Worm (Caenorhabditis elegans) whole organism, L4 larva: ENCODE results near the gene T05C1.3.

Experiments
- F10B5.3 ChIP-seq: sonication (generic microtip); optimal IDR thresholded peaks from 2 replicates; lab custom pipeline; 2016; ENCODE audit warnings: mild to moderate bottlenecking, missing genetic modification characterization, missing compliant biosample characterization
- F26F4.8 ChIP-seq: fragments of 200-800 bp; sonication (Bioruptor generic); conservative IDR thresholded peaks from 2 replicates; pipeline ENCODE4 v1.3.6; 2022; ENCODE audit warnings: missing genetic modification characterization, missing compliant biosample characterization
- Y105C5A.15 ChIP-seq: fragments of 200-800 bp; sonication (Bioruptor generic); IDR thresholded peaks from 2 replicates; pipeline ENCODE4 v1.3.6; 2022; ENCODE audit warnings: missing genetic modification characterization, missing compliant biosample characterization
- ZK546.5 ChIP-seq, 2 experiments: sonication (generic microtip); optimal IDR thresholded peaks; 2 replicates each; lab custom pipeline; 2017; ENCODE audit warnings: missing biosample characterization in 2 of 2, missing genetic modification characterization in 2 of 2
- aha-1 ChIP-seq: fragments of 150-350 bp; peaks from one replicate; lab custom pipeline; 2014; ENCODE audit warnings: missing biosample characterization, missing genetic modification characterization
- aly-2 ChIP-seq: sonication (generic microtip); optimal IDR thresholded peaks from 2 replicates; lab custom pipeline; 2018; ENCODE audit warnings: missing biosample characterization, missing genetic modification characterization
- ceh-32 ChIP-seq: sonication (generic microtip); optimal IDR thresholded peaks from 2 replicates; lab custom pipeline; 2016; ENCODE audit warnings: mild to moderate bottlenecking, missing genetic modification characterization, missing compliant biosample characterization; ENCODE audit not compliant: poor library complexity
- ceh-62 ChIP-seq: sonication (generic microtip); optimal IDR thresholded peaks from 2 replicates; lab custom pipeline; 2017; ENCODE audit warnings: missing biosample characterization, missing genetic modification characterization
- ctbp-1 ChIP-seq: fragments of 200-800 bp; sonication (Bioruptor generic); IDR thresholded peaks from 2 replicates; pipeline ENCODE4 v1.3.6; 2022; ENCODE audit warnings: missing genetic modification reagents, missing genetic modification characterization, missing compliant biosample characterization
- daf-12 ChIP-seq: fragments of 150-350 bp; optimal IDR thresholded peaks from 2 replicates; lab custom pipeline; 2014; ENCODE audit warnings: missing biosample characterization, missing genetic modification reagents, missing genetic modification characterization
- daf-19 ChIP-seq: fragments of 200-800 bp; sonication (Bioruptor generic); conservative IDR thresholded peaks from 2 replicates; pipeline ENCODE4 v1.3.6; 2022; ENCODE audit warnings: missing genetic modification characterization, missing compliant biosample characterization
- dmd-6 ChIP-seq: fragments of 200-800 bp; sonication (Bioruptor generic); IDR thresholded peaks from 2 replicates; pipeline ENCODE4 v1.3.6; 2022; ENCODE audit warnings: missing genetic modification reagents, missing genetic modification characterization, missing compliant biosample characterization
- dmd-8 ChIP-seq: fragments of 200-800 bp; sonication (Bioruptor generic); IDR thresholded peaks from 2 replicates; pipeline ENCODE4 v1.3.6; 2022; ENCODE audit warnings: missing genetic modification characterization, missing compliant biosample characterization
- dpl-1 ChIP-seq: fragments of 150-350 bp; optimal IDR thresholded peaks from 2 replicates; lab custom pipeline; 2014; ENCODE audit warnings: missing biosample characterization, missing genetic modification reagents, missing genetic modification characterization
- egl-27 ChIP-seq: sonication (generic microtip); optimal IDR thresholded peaks from 3 replicates; lab custom pipeline; 2017; ENCODE audit warnings: missing biosample characterization, missing genetic modification reagents, missing genetic modification characterization
- egl-43 ChIP-seq: fragments of 200-800 bp; sonication (Bioruptor generic); IDR thresholded peaks from 2 replicates; pipeline ENCODE4 v1.3.6; 2022; ENCODE audit warnings: missing genetic modification reagents, missing genetic modification characterization, missing compliant biosample characterization
- fos-1 ChIP-seq: fragments of 150-350 bp; optimal IDR thresholded peaks from 2 replicates; lab custom pipeline; 2014; ENCODE audit warnings: missing biosample characterization, missing genetic modification characterization
- hlh-11 ChIP-seq: fragments of 200-800 bp; sonication (Bioruptor generic); optimal IDR thresholded peaks from 2 replicates; lab custom pipeline; 2018; ENCODE audit warnings: mild to moderate bottlenecking, missing genetic modification characterization, missing compliant biosample characterization
- lim-7 ChIP-seq: fragments of 200-800 bp; sonication (Bioruptor generic); IDR thresholded peaks from 2 replicates; pipeline ENCODE4 v1.3.6; 2022; ENCODE audit warnings: missing genetic modification characterization, missing compliant biosample characterization
- lin-1 ChIP-seq: fragments of 200-800 bp; sonication (Bioruptor generic); IDR thresholded peaks from 2 replicates; pipeline ENCODE4 v1.3.6; 2022; ENCODE audit warnings: missing genetic modification reagents, missing genetic modification characterization, missing compliant biosample characterization
- lir-3 ChIP-seq: sonication (generic microtip); optimal IDR thresholded peaks from 2 replicates; lab custom pipeline; 2016; ENCODE audit warnings: mild to moderate bottlenecking, missing genetic modification characterization, missing compliant biosample characterization
- lsy-2 ChIP-seq, 2 experiments: fragments of 150-350 bp in 1 of 2; sonication (generic microtip) in 1 of 2; optimal IDR thresholded peaks; 2 replicates each; lab custom pipeline; 2014 to 2017; ENCODE audit warnings: missing biosample characterization in 2 of 2, missing genetic modification characterization in 2 of 2
- madf-5 ChIP-seq, 2 experiments: fragments of 200-800 bp; sonication (Bioruptor generic); IDR thresholded peaks; 2 replicates each; pipeline ENCODE4 v1.3.6; 2022; ENCODE audit warnings: missing compliant biosample characterization in 2 of 2, missing genetic modification characterization in 2 of 2
- mdl-1 ChIP-seq, 2 experiments: fragments of 150-350 bp in 1 of 2; sonication (generic microtip) in 1 of 2; optimal IDR thresholded peaks; 2 replicates each; lab custom pipeline; 2014 to 2017; ENCODE audit warnings: missing biosample characterization in 2 of 2, missing genetic modification characterization in 2 of 2
- mep-1 ChIP-seq: fragments of 150-350 bp; sonication (generic microtip); optimal IDR thresholded peaks from 3 replicates; lab custom pipeline; 2014; ENCODE audit warnings: missing biosample characterization, missing genetic modification characterization
- mes-2 ChIP-seq: sonication (generic microtip); optimal IDR thresholded peaks from 2 replicates; lab custom pipeline; 2016; ENCODE audit warnings: missing genotype, mild to moderate bottlenecking, missing genetic modification characterization, missing compliant biosample characterization; ENCODE audit not compliant: poor library complexity, severe bottlenecking
- mxl-2 ChIP-seq: fragments of 200-800 bp; sonication (Bioruptor generic); conservative IDR thresholded peaks from 2 replicates; pipeline ENCODE4 v1.3.6; 2022; ENCODE audit warnings: missing genetic modification reagents, missing genetic modification characterization, missing compliant biosample characterization
- nhr-102 ChIP-seq: sonication (generic microtip); optimal IDR thresholded peaks from 2 replicates; lab custom pipeline; 2016; ENCODE audit warnings: mild to moderate bottlenecking, missing genetic modification characterization, moderate library complexity, missing compliant biosample characterization
- nhr-11 ChIP-seq: fragments of 150-350 bp; optimal IDR thresholded peaks from 2 replicates; lab custom pipeline; 2014; ENCODE audit warnings: missing biosample characterization, missing genetic modification characterization
- nhr-111 ChIP-seq: fragments of 200-800 bp; sonication (Bioruptor generic); optimal IDR thresholded peaks from 2 replicates; lab custom pipeline; 2018; ENCODE audit warnings: mild to moderate bottlenecking, missing genetic modification characterization, missing compliant biosample characterization
- nhr-28 ChIP-seq: fragments of 150-350 bp; optimal IDR thresholded peaks from 2 replicates; lab custom pipeline; 2014; ENCODE audit warnings: missing biosample characterization, missing genetic modification characterization
- nhr-41 ChIP-seq: fragments of 200-800 bp; sonication (Bioruptor generic); IDR thresholded peaks from 2 replicates; pipeline ENCODE4 v1.3.6; 2022; ENCODE audit warnings: missing genetic modification reagents, missing genetic modification characterization, missing compliant biosample characterization
- nhr-48 ChIP-seq: sonication (generic microtip); optimal IDR thresholded peaks from 2 replicates; lab custom pipeline; 2016; ENCODE audit warnings: mild to moderate bottlenecking, missing genetic modification characterization, missing compliant biosample characterization
- nhr-6 ChIP-seq: fragments of 150-350 bp; optimal IDR thresholded peaks from 2 replicates; lab custom pipeline; 2014; ENCODE audit warnings: missing biosample characterization, missing genetic modification characterization
- nhr-76 ChIP-seq: fragments of 150-350 bp; optimal IDR thresholded peaks from 2 replicates; lab custom pipeline; 2014; ENCODE audit warnings: missing biosample characterization, missing genetic modification characterization
- nhr-77 ChIP-seq: fragments of 150-350 bp; optimal IDR thresholded peaks from 2 replicates; lab custom pipeline; 2014; ENCODE audit warnings: missing biosample characterization, missing genetic modification characterization
- php-3 ChIP-seq: fragments of 200-800 bp; sonication (Bioruptor generic); IDR thresholded peaks from 2 replicates; pipeline ENCODE4 v1.3.6; 2022; ENCODE audit warnings: missing genetic modification reagents, missing genetic modification characterization, missing compliant biosample characterization
- pqm-1 ChIP-seq: sonication (generic microtip); optimal IDR thresholded peaks from 2 replicates; lab custom pipeline; 2017; ENCODE audit warnings: missing biosample characterization, missing genetic modification characterization
- rbr-2 ChIP-seq: sonication (generic microtip); optimal IDR thresholded peaks from 2 replicates; lab custom pipeline; 2016; ENCODE audit warnings: missing genotype, missing genetic modification characterization, missing compliant biosample characterization
- saeg-2 ChIP-seq: fragments of 200-800 bp; sonication (Bioruptor generic); IDR thresholded peaks from 2 replicates; pipeline ENCODE4 v1.3.6; 2022; ENCODE audit warnings: missing genetic modification reagents, missing genetic modification characterization, missing compliant biosample characterization
- set-16 ChIP-seq: fragments of 200-800 bp; sonication (Bioruptor generic); IDR thresholded peaks from 2 replicates; pipeline ENCODE4 v1.3.6; 2022; ENCODE audit warnings: missing genetic modification reagents, missing genetic modification characterization, missing compliant biosample characterization
- skn-1 ChIP-seq: fragments of 150-350 bp; optimal IDR thresholded peaks from 2 replicates; lab custom pipeline; 2014; ENCODE audit warnings: missing biosample characterization, missing genetic modification characterization
- tra-1 ChIP-seq: fragments of 200-800 bp; sonication (Bioruptor generic); IDR thresholded peaks from 2 replicates; pipeline ENCODE4 v1.3.6; 2022; ENCODE audit warnings: missing genetic modification reagents, missing genetic modification characterization, missing compliant biosample characterization
- unc-130 ChIP-seq: sonication (generic microtip); optimal IDR thresholded peaks from 2 replicates; lab custom pipeline; 2016; ENCODE audit warnings: missing genetic modification reagents, missing genetic modification characterization, missing compliant biosample characterization
- unc-62 ChIP-seq, 3 experiments: fragments of 150-350 bp in 1 of 3; sonication (generic microtip); optimal IDR thresholded peaks in 2 of 3; peaks in 1 of 3; 1 replicate in 1 of 3; 2 replicates in 2 of 3; lab custom pipeline; 2014 to 2017; ENCODE audit warnings: missing biosample characterization in 3 of 3, missing genetic modification characterization in 3 of 3, missing genetic modification reagents in 3 of 3, missing genotype in 1 of 3
- vab-7 ChIP-seq: fragments of 200-800 bp; sonication (Bioruptor generic); IDR thresholded peaks from 2 replicates; pipeline ENCODE4 v1.3.6; 2022; ENCODE audit warnings: missing genetic modification reagents, missing genetic modification characterization, missing compliant biosample characterization
- zag-1 ChIP-seq: fragments of 150-350 bp; optimal IDR thresholded peaks from 2 replicates; lab custom pipeline; 2014; ENCODE audit warnings: missing biosample characterization, missing genetic modification characterization
- zip-11 ChIP-seq: fragments of 200-800 bp; sonication (Bioruptor generic); IDR thresholded peaks from 2 replicates; pipeline ENCODE4 v1.3.6; 2022; ENCODE audit warnings: missing genetic modification characterization, missing compliant biosample characterization

The T05C1.3 gene

DNA sequence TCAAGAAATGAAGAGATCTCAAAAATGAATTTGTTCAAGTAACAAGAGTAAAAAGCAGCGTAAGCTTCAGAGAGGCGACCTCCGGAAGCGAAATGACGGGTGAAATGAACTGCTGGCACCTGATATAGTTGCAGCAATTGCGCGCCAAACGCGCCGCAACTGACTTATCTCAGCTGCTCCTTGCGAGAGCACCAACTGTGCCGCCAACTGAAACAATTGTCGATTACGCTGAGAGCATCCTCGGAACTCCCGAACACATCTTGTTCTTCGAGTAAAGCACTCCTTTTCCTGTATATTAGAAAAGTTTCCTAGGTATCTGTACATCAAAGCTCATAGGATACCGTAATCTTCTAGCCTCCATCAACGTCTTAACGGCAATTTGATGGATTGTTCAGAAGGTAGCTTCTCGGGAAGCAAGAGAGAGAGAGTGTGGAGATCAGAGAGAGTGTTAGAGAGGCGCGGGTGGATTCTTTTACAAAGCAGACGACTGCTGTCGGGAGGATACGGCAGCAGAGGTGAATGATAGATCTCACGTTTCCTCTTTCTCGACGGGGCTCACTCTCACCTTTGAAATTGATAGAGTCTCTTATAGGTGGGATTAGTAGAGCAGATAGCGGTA lies 30.9 kb upstream of the T05C1.3 start:
- 0 out of 2 replicates have a peak, but pooled peaks have one; percentile 8 for TF ChIP-seq set-16 (GFP tag; lab: Robert Waterston, UW)
- no peak for TF ChIP-seq fos-1 (tag; lab: Kevin White, UChicago)
- TF ChIP-seq unc-62 (GFP tag; optimal IDR thresholded peaks at IDR 0.05 in 1 of 2; lab: Kevin White, UChicago) = peak in 1 of 2 experiments; percentile 4
- no peak for TF ChIP-seq unc-62 (tag; optimal IDR thresholded peaks at IDR 0.05; lab: Kevin White, UChicago)
- TF ChIP-seq hlh-11 = peak; percentile 60
- peak; percentile 18 for TF ChIP-seq nhr-11 (tag; lab: Kevin White, UChicago)
- no peak for TF ChIP-seq vab-7
- 0 out of 2 replicates have a peak, but pooled peaks have one; percentile 21 for TF ChIP-seq ctbp-1 (GFP tag; lab: Robert Waterston, UW)

DNA sequence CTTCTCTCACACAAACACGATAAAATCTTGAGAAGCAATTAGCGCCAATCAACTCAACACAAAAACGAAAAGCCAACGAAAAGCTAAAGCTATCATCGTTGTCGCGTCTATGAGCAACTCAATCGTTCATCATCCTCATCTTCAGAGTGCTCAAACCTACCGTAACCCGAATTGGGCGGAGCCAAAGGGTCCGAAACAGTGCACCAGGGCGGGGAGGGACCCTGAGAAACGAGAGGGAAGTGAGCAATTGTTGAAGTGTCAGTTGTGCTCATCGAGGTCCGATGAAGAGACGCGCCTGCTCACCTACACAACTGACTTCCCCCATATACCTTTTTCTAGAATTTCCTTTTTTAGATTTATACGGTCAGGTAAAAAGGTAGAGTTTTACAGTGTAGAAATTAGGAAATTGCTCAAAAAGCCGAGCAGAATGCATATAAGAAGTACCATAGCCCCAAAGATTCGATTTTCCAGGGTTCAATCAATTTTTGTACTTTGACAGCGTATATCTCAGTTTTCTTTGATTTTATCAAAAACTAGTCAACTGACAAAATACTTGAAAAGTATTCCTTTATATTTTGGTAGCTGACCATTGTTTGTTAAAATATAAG lies 29.2 kb upstream of the T05C1.3 start, which contains the start of gene hlh-1:
Gene hlh-1 (plus strand): TSS at position 275 of the 608 bp plus-strand sequence.
- TF ChIP-seq mep-1 (tag; lab: Kevin White, UChicago) (no peak), tra-1 (GFP tag; lab: Robert Waterston, UW) (no peak), rbr-2 (tag; lab: Kevin White, UChicago) (no peak), daf-19 (no peak), nhr-102 (no peak), nhr-48 (tag; lab: Kevin White, UChicago) (no peak), dmd-8 (no peak), nhr-28 (tag; lab: Kevin White, UChicago) (no peak), nhr-111 (GFP tag; lab: Kevin White, UChicago) (no peak), unc-62 (GFP tag; optimal IDR thresholded peaks at IDR 0.05 in 1 of 2; lab: Kevin White, UChicago) (peak in 1 of 2 experiments; percentile 84), unc-62 (tag; optimal IDR thresholded peaks at IDR 0.05; lab: Kevin White, UChicago) (no peak), saeg-2 (GFP tag; lab: Robert Waterston, UW) (no peak), aha-1 (tag; lab: Kevin White, UChicago) (peak; percentile 68), zag-1 (tag; lab: Kevin White, UChicago) (no peak), lir-3 (tag; lab: Kevin White, UChicago) (no peak), skn-1 (no peak), nhr-11 (tag; lab: Kevin White, UChicago) (peak; percentile 47), ceh-32 (tag; lab: Kevin White, UChicago) (no peak), dmd-6 (no peak), egl-43 (GFP tag; lab: Robert Waterston, UW) (no peak), nhr-77 (tag; lab: Kevin White, UChicago) (no peak), mxl-2 (no peak), set-16 (GFP tag; lab: Robert Waterston, UW) (peak; percentile 25; the same call in 1 of the 2 replicates), unc-130 (GFP tag; lab: Kevin White, UChicago) (no peak), php-3 (GFP tag; lab: Robert Waterston, UW) (no peak), nhr-76 (tag; lab: Kevin White, UChicago) (no peak), F26F4.8 (GFP tag; lab: Robert Waterston, UW) (no peak), madf-5 (GFP tag; IDR thresholded peaks at IDR 0.05; lab: Robert Waterston, UW) (no peak), lsy-2 (tag; optimal IDR thresholded peaks at IDR 0.05; lab: Kevin White, UChicago) (peak in 1 of 2 experiments; percentile 46), vab-7 (no peak), dpl-1 (no peak), zip-11 (no peak), hlh-11 (peak; percentile 47), mdl-1 (tag; optimal IDR thresholded peaks at IDR 0.05; lab: Kevin White, UChicago) (no peak), F10B5.3 (tag; lab: Kevin White, UChicago) (no peak), ZK546.5 (tag; optimal IDR thresholded peaks at IDR 0.05; lab: Kevin White, UChicago) (no peak), Y105C5A.15 (GFP tag; lab: Robert Waterston, UW) (no peak), nhr-6 (tag; lab: Kevin White, UChicago) (no peak), lin-1 (GFP tag; lab: Robert Waterston, UW) (no peak), pqm-1 (tag; lab: Kevin White, UChicago) (no peak), aly-2 (tag; lab: Kevin White, UChicago) (no peak), mes-2 (no peak), ceh-62 (no peak), egl-27 (no peak), lim-7 (GFP tag; lab: Robert Waterston, UW) (no peak), daf-12 (tag; lab: Kevin White, UChicago) (no peak), nhr-41 (GFP tag; lab: Robert Waterston, UW) (no peak)
